Worm (Caenorhabditis elegans) whole organism, L3 larva: ENCODE measurements around the gene sri-50.

Experiments
- ama-1 ChIP-seq: fragments of 150-350 bp; optimal IDR thresholded peaks from 2 replicates; lab custom pipeline; 2018
- ceh-16 ChIP-seq: sonication (generic microtip); optimal IDR thresholded peaks from 2 replicates; lab custom pipeline; 2017; ENCODE audit warnings: missing biosample characterization, missing genetic modification characterization
- ceh-28 ChIP-seq: fragments of 150-350 bp; optimal IDR thresholded peaks from 2 replicates; lab custom pipeline; 2014; ENCODE audit warnings: missing biosample characterization, missing genetic modification reagents, missing genetic modification characterization
- ceh-82 ChIP-seq: fragments of 150-350 bp; optimal IDR thresholded peaks from 2 replicates; lab custom pipeline; 2014; ENCODE audit warnings: missing biosample characterization, missing genetic modification characterization
- ceh-9 ChIP-seq: sonication (generic microtip); optimal IDR thresholded peaks from 2 replicates; lab custom pipeline; 2018; ENCODE audit warnings: missing biosample characterization, missing genetic modification characterization
- daf-12 ChIP-seq: fragments of 150-350 bp; optimal IDR thresholded peaks from 2 replicates; lab custom pipeline; 2014; ENCODE audit warnings: missing biosample characterization, missing genetic modification reagents, missing genetic modification characterization
- egl-5 ChIP-seq: fragments of 150-350 bp; optimal IDR thresholded peaks from 2 replicates; lab custom pipeline; 2017; ENCODE audit warnings: missing biosample characterization, missing genetic modification reagents, missing genetic modification characterization, inconsistent platforms
- elt-2 ChIP-seq: sonication (generic microtip); optimal IDR thresholded peaks from 2 replicates; lab custom pipeline; 2016; ENCODE audit warnings: missing genetic modification reagents, mild to moderate bottlenecking, missing genetic modification characterization, missing compliant biosample characterization
- fkh-10 ChIP-seq: sonication (generic microtip); optimal IDR thresholded peaks from 2 replicates; lab custom pipeline; 2017; ENCODE audit warnings: missing biosample characterization, missing genetic modification reagents, missing genetic modification characterization
- fkh-2 ChIP-seq: fragments of 150-350 bp; optimal IDR thresholded peaks from 2 replicates; lab custom pipeline; 2014; ENCODE audit warnings: missing biosample characterization, missing genetic modification reagents, missing genetic modification characterization
- fos-1 ChIP-seq: fragments of 150-350 bp; optimal IDR thresholded peaks from 2 replicates; lab custom pipeline; 2014; ENCODE audit warnings: missing biosample characterization, missing genetic modification characterization
- hmg-11 ChIP-seq: sonication (generic microtip); optimal IDR thresholded peaks from 2 replicates; lab custom pipeline; 2016; ENCODE audit warnings: missing genetic modification characterization, missing compliant biosample characterization
- jun-1 ChIP-seq: fragments of 150-350 bp; optimal IDR thresholded peaks from 2 replicates; lab custom pipeline; 2014; ENCODE audit warnings: missing biosample characterization, missing genetic modification reagents, missing genetic modification characterization
- lin-15B ChIP-seq: fragments of 150-350 bp; optimal IDR thresholded peaks from 2 replicates; lab custom pipeline; 2014; ENCODE audit warnings: missing biosample characterization, missing genetic modification characterization
- lin-39 ChIP-seq: fragments of 150-350 bp; optimal IDR thresholded peaks from 2 replicates; lab custom pipeline; 2018; ENCODE audit warnings: missing biosample characterization, missing genetic modification reagents, missing genetic modification characterization
- lsy-12 ChIP-seq: sonication (generic microtip); optimal IDR thresholded peaks from 2 replicates; lab custom pipeline; 2016; ENCODE audit warnings: mild to moderate bottlenecking, missing genetic modification characterization, missing compliant biosample characterization
- mml-1 ChIP-seq: fragments of 150-350 bp; sonication (generic microtip); optimal IDR thresholded peaks from 3 replicates; lab custom pipeline; 2014; ENCODE audit warnings: missing biosample characterization, missing genetic modification characterization
- nhr-23 ChIP-seq: fragments of 150-350 bp; optimal IDR thresholded peaks from 2 replicates; lab custom pipeline; 2014; ENCODE audit warnings: missing biosample characterization, missing genetic modification reagents, missing genetic modification characterization
- nhr-237 ChIP-seq: fragments of 150-350 bp; optimal IDR thresholded peaks from 2 replicates; lab custom pipeline; 2014; ENCODE audit warnings: missing biosample characterization, missing genetic modification characterization
- nhr-25 ChIP-seq: sonication (generic microtip); optimal IDR thresholded peaks from 2 replicates; lab custom pipeline; 2017; ENCODE audit warnings: missing biosample characterization, missing genetic modification characterization
- nhr-28 ChIP-seq: fragments of 150-350 bp; optimal IDR thresholded peaks from 2 replicates; lab custom pipeline; 2014; ENCODE audit warnings: missing biosample characterization, missing genetic modification characterization
- nhr-43 ChIP-seq: sonication (generic microtip); optimal IDR thresholded peaks from 2 replicates; lab custom pipeline; 2016; ENCODE audit warnings: mild to moderate bottlenecking, missing genetic modification characterization, missing compliant biosample characterization; ENCODE audit not compliant: poor library complexity, severe bottlenecking
- nhr-67 ChIP-seq: fragments of 150-350 bp; optimal IDR thresholded peaks from 2 replicates; lab custom pipeline; 2014; ENCODE audit warnings: missing biosample characterization, missing genetic modification characterization
- nhr-76 ChIP-seq: fragments of 150-350 bp; sonication (generic microtip); optimal IDR thresholded peaks from 5 replicates; lab custom pipeline; 2014; ENCODE audit warnings: missing biosample characterization, missing genetic modification characterization
- pha-4 ChIP-seq: fragments of 150-350 bp; optimal IDR thresholded peaks from 2 replicates; lab custom pipeline; 2014; ENCODE audit warnings: missing biosample characterization, missing genetic modification reagents, missing genetic modification characterization
- pqm-1 ChIP-seq: fragments of 150-350 bp; optimal IDR thresholded peaks from 2 replicates; lab custom pipeline; 2017; ENCODE audit warnings: missing biosample characterization, missing genetic modification characterization, inconsistent platforms
- skn-1 ChIP-seq: fragments of 150-350 bp; optimal IDR thresholded peaks from 2 replicates; lab custom pipeline; 2014; ENCODE audit warnings: missing biosample characterization, missing genetic modification characterization
- snpc-4 ChIP-seq: fragments of 150-350 bp; optimal IDR thresholded peaks from 2 replicates; lab custom pipeline; 2014; ENCODE audit warnings: missing biosample characterization, missing genetic modification characterization
- tbx-2 ChIP-seq: sonication (generic microtip); optimal IDR thresholded peaks from 2 replicates; lab custom pipeline; 2016; ENCODE audit warnings: mild to moderate bottlenecking, missing genetic modification characterization, missing compliant biosample characterization
- unc-62 ChIP-seq: fragments of 150-350 bp; sonication (generic microtip); optimal IDR thresholded peaks from 4 replicates; lab custom pipeline; 2014; ENCODE audit warnings: missing biosample characterization, missing genetic modification reagents, missing genetic modification characterization
- zag-1 ChIP-seq: fragments of 150-350 bp; optimal IDR thresholded peaks from 2 replicates; lab custom pipeline; 2014; ENCODE audit warnings: missing biosample characterization, missing genetic modification characterization
- ztf-11 ChIP-seq: fragments of 150-350 bp; optimal IDR thresholded peaks from 2 replicates; lab custom pipeline; 2014; ENCODE audit warnings: missing biosample characterization, missing genetic modification characterization
- ztf-4 ChIP-seq: fragments of 150-350 bp; optimal IDR thresholded peaks from 2 replicates; lab custom pipeline; 2014; ENCODE audit warnings: missing biosample characterization, missing genetic modification characterization

sri-50 gene

ce11 chrII:3203415-3203814 is at the start of gene sri-50:
TSS of gene sri-50 (plus strand) at chrII:3203715.
- TF ChIP-seq fkh-10 (GFP tag; lab: Kevin White, UChicago) (no peak), ceh-82 (tag; lab: Kevin White, UChicago) (no peak), jun-1 (no peak), snpc-4 (tag; lab: Kevin White, UChicago) (no peak), fos-1 (tag; lab: Kevin White, UChicago) (no peak), ceh-9 (tag; lab: Kevin White, UChicago) (no peak), tbx-2 (tag; lab: Kevin White, UChicago) (no peak), ama-1 (lab: Kevin White, UChicago) (no peak), zag-1 (tag; lab: Kevin White, UChicago) (no peak), nhr-76 (tag; lab: Kevin White, UChicago) (no peak), egl-5 (tag; lab: Kevin White, UChicago) (no peak)

- TF ChIP-seq lin-15B (no peak), nhr-43 (tag; lab: Kevin White, UChicago) (no peak), pqm-1 (tag; lab: Kevin White, UChicago) (no peak), fkh-2 (no peak), lin-39 (tag; lab: Kevin White, UChicago) (no peak), daf-12 (tag; lab: Kevin White, UChicago) (no peak), mml-1 (tag; lab: Kevin White, UChicago) (no peak), ztf-11 (tag; lab: Kevin White, UChicago) (no peak), lsy-12 (tag; lab: Kevin White, UChicago) (no peak), nhr-76 (tag; lab: Kevin White, UChicago) (no peak), pha-4 (tag; lab: Kevin White, UChicago) (no peak), nhr-25 (tag; lab: Kevin White, UChicago) (no peak), elt-2 (tag; lab: Kevin White, UChicago) (no peak)
Measured at ce11 chrII:3154383-3154782, 49.1 kb upstream of the sri-50 start, which contains the start of gene sri-32. TSS of gene sri-32 (minus strand) at chrII:3154483.

- TF ChIP-seq ceh-16 (tag; lab: Kevin White, UChicago) (no peak), mml-1 (tag; lab: Kevin White, UChicago) (no peak), ama-1 (lab: Kevin White, UChicago) (no peak), fkh-10 (GFP tag; lab: Kevin White, UChicago) (no peak), lin-39 (tag; lab: Kevin White, UChicago) (no peak), nhr-43 (tag; lab: Kevin White, UChicago) (no peak), fkh-2 (no peak), unc-62 (GFP tag; lab: Kevin White, UChicago) (no peak), nhr-67 (tag; lab: Kevin White, UChicago) (no peak), daf-12 (tag; lab: Kevin White, UChicago) (no peak), nhr-23 (tag; lab: Kevin White, UChicago) (no peak), snpc-4 (tag; lab: Kevin White, UChicago) (no peak), pha-4 (tag; lab: Kevin White, UChicago) (no peak), pqm-1 (tag; lab: Kevin White, UChicago) (no peak)
Measured at ce11 chrII:3156749-3157148, 46.8 kb upstream of the sri-50 start, which contains the start of gene sri-33. TSS of gene sri-33 (minus strand) at chrII:3156849.

ce11 chrII:3158985-3159384 is 44.5 kb upstream of the sri-50 start, which contains the start of gene sri-34:
TSS of gene sri-34 (minus strand) at chrII:3159085.
- TF ChIP-seq ama-1 (lab: Kevin White, UChicago) (no peak), skn-1 (tag; lab: Kevin White, UChicago) (no peak), snpc-4 (tag; lab: Kevin White, UChicago) (no peak), nhr-237 (tag; lab: Kevin White, UChicago) (no peak), elt-2 (tag; lab: Kevin White, UChicago) (no peak), ztf-4 (tag; lab: Kevin White, UChicago) (no peak), egl-5 (tag; lab: Kevin White, UChicago) (no peak), ceh-28 (tag; lab: Kevin White, UChicago) (no peak), hmg-11 (tag; lab: Kevin White, UChicago) (no peak)

- no peak for TF ChIP-seq pha-4 (tag; lab: Kevin White, UChicago)
- no peak for TF ChIP-seq nhr-28 (tag; lab: Kevin White, UChicago)
- no peak for TF ChIP-seq nhr-67 (tag; lab: Kevin White, UChicago)
- TF ChIP-seq tbx-2 (tag; lab: Kevin White, UChicago) = no peak
- TF ChIP-seq hmg-11 (tag; lab: Kevin White, UChicago) = no peak
- no peak for TF ChIP-seq ceh-9 (tag; lab: Kevin White, UChicago)
- no peak for TF ChIP-seq skn-1 (tag; lab: Kevin White, UChicago)
- no peak for TF ChIP-seq nhr-23 (tag; lab: Kevin White, UChicago)
- TF ChIP-seq egl-5 (tag; lab: Kevin White, UChicago) = no peak
- TF ChIP-seq ceh-16 (tag; lab: Kevin White, UChicago) = no peak
- no peak for TF ChIP-seq ceh-28 (tag; lab: Kevin White, UChicago)
Measured at ce11 chrII:3170089-3170488, 33.4 kb upstream of the sri-50 start, which contains the start of gene fbxc-55. TSS of gene fbxc-55 (minus strand) at chrII:3170189.
